Worm (Caenorhabditis elegans) whole organism, mixed stage, embryonic: ENCODE data around the gene dyc-1.

Source experiments
- bed-3 ChIP-seq: fragments of 200-800 bp; sonication (Bioruptor generic); optimal IDR thresholded peaks from 3 replicates; lab custom pipeline; 2018; ENCODE audit warnings: mild to moderate bottlenecking, missing genetic modification characterization, moderate library complexity, missing compliant biosample characterization
- ceh-43 ChIP-seq: fragments of 200-800 bp; sonication (Bioruptor generic); optimal IDR thresholded peaks from 2 replicates; lab custom pipeline; 2018; ENCODE audit warnings: mild to moderate bottlenecking, missing genetic modification characterization, moderate library complexity, missing compliant biosample characterization
- ces-1 ChIP-seq: fragments of 150-350 bp; optimal IDR thresholded peaks from 2 replicates; lab custom pipeline; 2014; ENCODE audit warnings: missing biosample characterization, missing genetic modification reagents, missing genetic modification characterization
- elt-1 ChIP-seq: sonication (generic microtip); optimal IDR thresholded peaks from 2 replicates; lab custom pipeline; 2017; ENCODE audit warnings: missing genetic modification characterization, mild to moderate bottlenecking, missing compliant biosample characterization, antibody characterized with exemption, moderate library complexity, borderline replicate concordance; ENCODE audit not compliant: insufficient read depth
- elt-3 ChIP-seq: fragments of 150-350 bp; optimal IDR thresholded peaks from 2 replicates; lab custom pipeline; 2014; ENCODE audit warnings: missing biosample characterization, missing genetic modification characterization
- lsy-2 ChIP-seq: fragments of 150-350 bp; optimal IDR thresholded peaks from 2 replicates; lab custom pipeline; 2014; ENCODE audit warnings: missing biosample characterization, missing genetic modification characterization
- nhr-12 ChIP-seq: fragments of 150-350 bp; optimal IDR thresholded peaks from 2 replicates; lab custom pipeline; 2014; ENCODE audit warnings: missing biosample characterization, missing genetic modification characterization
- nhr-237 ChIP-seq: fragments of 150-350 bp; optimal IDR thresholded peaks from 2 replicates; lab custom pipeline; 2014; ENCODE audit warnings: missing biosample characterization, missing genetic modification characterization
- nhr-76 ChIP-seq: sonication (generic microtip); optimal IDR thresholded peaks from 2 replicates; lab custom pipeline; 2017; ENCODE audit warnings: missing biosample characterization, missing genetic modification characterization
- pha-4 ChIP-seq: fragments of 150-350 bp; optimal IDR thresholded peaks from 2 replicates; lab custom pipeline; 2018; ENCODE audit warnings: missing biosample characterization, missing genetic modification reagents, missing genetic modification characterization
- snpc-4 ChIP-seq: fragments of 150-350 bp; optimal IDR thresholded peaks from 2 replicates; lab custom pipeline; 2014; ENCODE audit warnings: missing biosample characterization, missing genetic modification characterization
- unc-39 ChIP-seq: fragments of 150-350 bp; optimal IDR thresholded peaks from 2 replicates; lab custom pipeline; 2014; ENCODE audit warnings: missing biosample characterization, missing genetic modification characterization
- ztf-11 ChIP-seq: fragments of 150-350 bp; optimal IDR thresholded peaks from 2 replicates; lab custom pipeline; 2014; ENCODE audit warnings: missing biosample characterization, missing genetic modification characterization

- TF ChIP-seq ces-1 (GFP tag; lab: Kevin White, UChicago): no peak
- no peak for TF ChIP-seq ztf-11 (tag; lab: Kevin White, UChicago)
- TF ChIP-seq lsy-2 (tag; lab: Kevin White, UChicago): no peak
- TF ChIP-seq bed-3 (GFP tag; lab: Kevin White, UChicago): no peak
- no peak for TF ChIP-seq elt-1 (tag; lab: Kevin White, UChicago)
- TF ChIP-seq nhr-237 (tag; lab: Kevin White, UChicago): no peak
- no peak for TF ChIP-seq unc-39 (tag; lab: Kevin White, UChicago)
- TF ChIP-seq snpc-4 (tag; lab: Kevin White, UChicago): no peak
- TF ChIP-seq elt-3 (tag; lab: Kevin White, UChicago): no peak
- TF ChIP-seq ceh-43: no peak
- TF ChIP-seq nhr-76 (tag; lab: Kevin White, UChicago): no peak
- TF ChIP-seq nhr-12 (tag; lab: Kevin White, UChicago): no peak
- no peak for TF ChIP-seq pha-4 (tag; lab: Kevin White, UChicago)
Measured at ce11 chrX:14049235-14049634, at the start of gene dyc-1.
